Fruit fly (Drosophila melanogaster) whole organism, embryonic: Measurements from ENCODE around the gene CG31223.

Experiments used
- Awh ChIP-seq: fragments of 200-800 bp; sonication (Bioruptor generic); IDR thresholded peaks from 2 replicates; pipeline ENCODE4, ENCODE4 v1.3.6; 2022; ENCODE audit warnings: missing biosample characterization, missing genetic modification characterization
- BEAF-32 ChIP-seq: fragments of 200-800 bp; sonication (Bioruptor generic); optimal IDR thresholded peaks from 3 replicates; lab custom pipeline; 2017; ENCODE audit warnings: missing biosample characterization, missing genetic modification characterization, mild to moderate bottlenecking, moderate library complexity, missing genetic modification reagents
- CG10274 ChIP-seq: fragments of 200-800 bp; sonication (Bioruptor generic); optimal IDR thresholded peaks from 3 replicates; lab custom pipeline; 2017; ENCODE audit warnings: missing biosample characterization, mild to moderate bottlenecking, missing genetic modification characterization
- CG11085 ChIP-seq: fragments of 200-800 bp; sonication (Bioruptor generic); IDR thresholded peaks from 2 replicates; pipeline ENCODE4 v1.3.6; 2022; ENCODE audit warnings: missing biosample characterization, missing genetic modification characterization
- CG11696 ChIP-seq: fragments of 200-800 bp; sonication (Bioruptor generic); IDR thresholded peaks from 2 replicates; pipeline ENCODE4 v1.3.6; 2022; ENCODE audit warnings: missing biosample characterization, missing genetic modification characterization
- CG12071 ChIP-seq: fragments of 200-800 bp; sonication (Bioruptor generic); optimal IDR thresholded peaks from 3 replicates; lab custom pipeline; 2018; ENCODE audit warnings: missing biosample characterization, mild to moderate bottlenecking, missing genetic modification characterization
- CG12659 ChIP-seq: fragments of 200-800 bp; sonication (Bioruptor generic); optimal IDR thresholded peaks from 3 replicates; lab custom pipeline; 2017; ENCODE audit warnings: mild to moderate bottlenecking, missing biosample characterization, missing genetic modification reagents, missing genetic modification characterization
- CG14014 ChIP-seq: fragments of 200-800 bp; sonication (Bioruptor generic); IDR thresholded peaks from 2 replicates; pipeline ENCODE4 v1.3.6; 2022; ENCODE audit warnings: missing biosample characterization, missing genetic modification characterization
- CG15514 ChIP-seq: fragments of 200-800 bp; sonication (Bioruptor generic); optimal IDR thresholded peaks from 3 replicates; lab custom pipeline; 2017; ENCODE audit warnings: missing biosample characterization, missing genetic modification characterization, mild to moderate bottlenecking, moderate library complexity, missing genetic modification reagents
- CG15601 ChIP-seq: fragments of 200-800 bp; sonication (Bioruptor generic); optimal IDR thresholded peaks from 3 replicates; lab custom pipeline; 2019; ENCODE audit warnings: missing biosample characterization, mild to moderate bottlenecking, missing genetic modification characterization, moderate library complexity
- CG1832 ChIP-seq: fragments of 200-800 bp; sonication (Bioruptor generic); optimal IDR thresholded peaks from 2 replicates; lab custom pipeline; 2017; ENCODE audit warnings: missing biosample characterization, mild to moderate bottlenecking, missing genetic modification characterization, inconsistent platforms
- CG2116 ChIP-seq: fragments of 200-800 bp; sonication (Bioruptor generic); optimal IDR thresholded peaks from 3 replicates; lab custom pipeline; 2018; ENCODE audit warnings: missing biosample characterization, mild to moderate bottlenecking, missing genetic modification characterization
- CG2199 ChIP-seq: fragments of 200-800 bp; sonication (Bioruptor generic); IDR thresholded peaks from 3 replicates; pipeline ENCODE4 v1.3.6; 2022; ENCODE audit warnings: missing biosample characterization, missing genetic modification characterization
- CG31365 ChIP-seq: fragments of 200-800 bp; sonication (Bioruptor generic); optimal IDR thresholded peaks from 2 replicates; lab custom pipeline; 2018; ENCODE audit warnings: missing biosample characterization, mild to moderate bottlenecking, missing genetic modification characterization
- CG4730 ChIP-seq: fragments of 200-800 bp; sonication (Bioruptor generic); IDR thresholded peaks from 2 replicates; pipeline ENCODE4 v1.3.6; 2022; ENCODE audit warnings: missing biosample characterization, missing genetic modification characterization
- CG4820 ChIP-seq: fragments of 200-800 bp; sonication (Bioruptor generic); optimal IDR thresholded peaks from 3 replicates; lab custom pipeline; 2016; ENCODE audit warnings: missing biosample characterization, missing genetic modification characterization
- CG5180 ChIP-seq: fragments of 200-800 bp; sonication (Bioruptor generic); optimal IDR thresholded peaks from 3 replicates; lab custom pipeline; 2017; ENCODE audit warnings: missing biosample characterization, missing genetic modification characterization, mild to moderate bottlenecking, moderate library complexity, missing genetic modification reagents
- CG6175 ChIP-seq: fragments of 200-800 bp; sonication (Bioruptor generic); IDR thresholded peaks from 3 replicates; pipeline ENCODE4 v1.3.6; 2022; ENCODE audit warnings: missing biosample characterization, missing genetic modification characterization
- CG6813 ChIP-seq: fragments of 200-800 bp; sonication (Bioruptor generic); optimal IDR thresholded peaks from 2 replicates; lab custom pipeline; 2017; ENCODE audit warnings: missing biosample characterization, missing genetic modification characterization, mild to moderate bottlenecking, moderate library complexity, missing genetic modification reagents
- CG8924 ChIP-seq: fragments of 200-800 bp; optimal IDR thresholded peaks from 3 replicates; lab custom pipeline; 2019; ENCODE audit warnings: missing biosample characterization, mild to moderate bottlenecking, missing genetic modification characterization, moderate library complexity
- CG8944 ChIP-seq: fragments of 200-800 bp; sonication (Bioruptor generic); optimal IDR thresholded peaks from 3 replicates; lab custom pipeline; 2016; ENCODE audit warnings: missing biosample characterization, missing genetic modification characterization
- CG9215 ChIP-seq: fragments of 200-800 bp; sonication (Bioruptor generic); IDR thresholded peaks from 2 replicates; pipeline ENCODE4 v1.3.6; 2022; ENCODE audit warnings: missing biosample characterization, missing genetic modification characterization
- Dip2 ChIP-seq: fragments of 200-800 bp; sonication (Bioruptor generic); IDR thresholded peaks from 2 replicates; pipeline ENCODE4 v1.3.6; 2022; ENCODE audit warnings: missing biosample characterization, missing genetic modification characterization
- Elba2 ChIP-seq: fragments of 200-800 bp; sonication (Bioruptor generic); optimal IDR thresholded peaks from 3 replicates; lab custom pipeline; 2016; ENCODE audit warnings: missing biosample characterization, missing genetic modification characterization
- Gsc ChIP-seq: fragments of 200-800 bp; sonication (Bioruptor generic); IDR thresholded peaks from 2 replicates; pipeline ENCODE4 v1.3.6; 2022; ENCODE audit warnings: missing biosample characterization, missing genetic modification characterization
- Hr39 ChIP-seq: fragments of >200 bp; optimal IDR thresholded peaks from 2 replicates; lab custom pipeline; 2017
- MESR4 ChIP-seq: fragments of 200-800 bp; sonication (Bioruptor generic); optimal IDR thresholded peaks from 2 replicates; lab custom pipeline; 2018; ENCODE audit warnings: missing biosample characterization, mild to moderate bottlenecking, missing genetic modification characterization, moderate library complexity
- Mrtf ChIP-seq: fragments of 200-800 bp; sonication (Bioruptor generic); IDR thresholded peaks from 3 replicates; pipeline ENCODE4 v1.3.6; 2022; ENCODE audit warnings: missing biosample characterization, missing genetic modification characterization
- Ptx1 ChIP-seq: fragments of 200-800 bp; sonication (Bioruptor generic); IDR thresholded peaks from 2 replicates; pipeline ENCODE4 v1.3.6; 2022; ENCODE audit warnings: missing biosample characterization, missing genetic modification characterization
- Ravus ChIP-seq: fragments of 200-800 bp; sonication (Bioruptor generic); IDR thresholded peaks from 2 replicates; pipeline ENCODE4 v1.3.6; 2022; ENCODE audit warnings: missing biosample characterization, missing genetic modification characterization
- Spps ChIP-seq: fragments of 200-800 bp; sonication (Bioruptor generic); optimal IDR thresholded peaks from 2 replicates; lab custom pipeline; 2018; ENCODE audit warnings: missing biosample characterization, mild to moderate bottlenecking, missing genetic modification characterization
- Stat92E ChIP-seq, 3 experiments: fragments of >200 bp in 2 of 3; fragments of 200-800 bp in 1 of 3; sonication (Bioruptor generic) in 1 of 3; optimal IDR thresholded peaks; 2 replicates each; lab custom pipeline; 2017 to 2019; ENCODE audit warnings: missing biosample characterization in 3 of 3, missing genetic modification characterization in 3 of 3, mild to moderate bottlenecking in 1 of 3, moderate library complexity in 1 of 3
- ab ChIP-seq: fragments of 200-800 bp; sonication (Bioruptor generic); optimal IDR thresholded peaks from 2 replicates; lab custom pipeline; 2016; ENCODE audit warnings: missing biosample characterization, missing genetic modification characterization
- ato ChIP-seq: fragments of 200-800 bp; sonication (Bioruptor generic); IDR thresholded peaks from 2 replicates; pipeline ENCODE4 v1.3.6; 2022; ENCODE audit warnings: missing biosample characterization, missing genetic modification characterization; ENCODE audit not compliant: partially characterized antibody
- br ChIP-seq: fragments of >200 bp; optimal IDR thresholded peaks from 2 replicates; lab custom pipeline; 2017
- cwo ChIP-seq: fragments of 200-800 bp; sonication (Bioruptor generic); optimal IDR thresholded peaks from 3 replicates; lab custom pipeline; 2017; ENCODE audit warnings: missing biosample characterization, missing genetic modification characterization, mild to moderate bottlenecking, moderate library complexity, missing genetic modification reagents
- da ChIP-seq: fragments of 200-800 bp; sonication (Bioruptor generic); optimal IDR thresholded peaks from 2 replicates; lab custom pipeline; 2016; ENCODE audit warnings: missing biosample characterization, missing genetic modification characterization
- dan ChIP-seq: fragments of 200-800 bp; sonication (Bioruptor generic); IDR thresholded peaks from 2 replicates; pipeline ENCODE4 v1.3.6; 2022; ENCODE audit warnings: missing biosample characterization, missing genetic modification characterization
- disco-r ChIP-seq: fragments of 200-800 bp; sonication (Bioruptor generic); optimal IDR thresholded peaks from 2 replicates; lab custom pipeline; 2016; ENCODE audit warnings: missing biosample characterization, missing genetic modification characterization
- h ChIP-seq: fragments of >200 bp; optimal IDR thresholded peaks from 2 replicates; lab custom pipeline; 2017
- mirr ChIP-seq: fragments of 200-800 bp; sonication (Bioruptor generic); optimal IDR thresholded peaks from 3 replicates; lab custom pipeline; 2018; ENCODE audit warnings: missing biosample characterization, mild to moderate bottlenecking, missing genetic modification characterization
- mld ChIP-seq: fragments of 200-800 bp; sonication (Bioruptor generic); IDR thresholded peaks from 3 replicates; pipeline ENCODE4 v1.3.6; 2022; ENCODE audit warnings: missing biosample characterization, missing genetic modification characterization; ENCODE audit not compliant: partially characterized antibody
- onecut ChIP-seq: fragments of 200-800 bp; sonication (Bioruptor generic); IDR thresholded peaks from 2 replicates; pipeline ENCODE4 v1.3.6; 2022; ENCODE audit warnings: missing biosample characterization, missing genetic modification characterization
- psq ChIP-seq: fragments of 200-800 bp; sonication (Bioruptor generic); optimal IDR thresholded peaks from 2 replicates; lab custom pipeline; 2017; ENCODE audit warnings: missing biosample characterization, missing genetic modification characterization
- row ChIP-seq: fragments of 200-800 bp; sonication (Bioruptor generic); IDR thresholded peaks from 3 replicates; pipeline ENCODE4 v1.3.6; 2022; ENCODE audit warnings: missing biosample characterization, missing genetic modification characterization
- schlank ChIP-seq: fragments of 200-800 bp; sonication (Bioruptor generic); optimal IDR thresholded peaks from 2 replicates; lab custom pipeline; 2018; ENCODE audit warnings: missing biosample characterization, mild to moderate bottlenecking, missing genetic modification characterization
- sd ChIP-seq: fragments of 200-800 bp; sonication (Bioruptor generic); optimal IDR thresholded peaks from 3 replicates; lab custom pipeline; 2018; ENCODE audit warnings: missing biosample characterization, mild to moderate bottlenecking, missing genetic modification characterization, moderate library complexity
- sob ChIP-seq: fragments of 200-800 bp; sonication (Bioruptor generic); IDR thresholded peaks from 2 replicates; pipeline ENCODE4 v1.3.6; 2022; ENCODE audit warnings: missing biosample characterization, missing genetic modification characterization
- ssp ChIP-seq: fragments of 200-800 bp; sonication (Bioruptor generic); IDR thresholded peaks from 2 replicates; pipeline ENCODE4 v1.3.6; 2022; ENCODE audit warnings: missing biosample characterization, missing genetic modification characterization
- unpg ChIP-seq: fragments of 200-800 bp; sonication (Bioruptor generic); optimal IDR thresholded peaks from 3 replicates; lab custom pipeline; 2018; ENCODE audit warnings: missing biosample characterization, mild to moderate bottlenecking, missing genetic modification characterization, moderate library complexity
- wdn ChIP-seq: fragments of 200-800 bp; sonication (Bioruptor generic); IDR thresholded peaks from 2 replicates; pipeline ENCODE4 v1.3.6; 2022; ENCODE audit warnings: missing biosample characterization, missing genetic modification characterization

CG31223 gene

dm6 chr3R:20823704-20824454 is 7.0 kb upstream of the CG31223 start, which contains the start of gene CG17272 (continued):
- TF ChIP-seq CG2199 (no peak), CG15601 (tag; lab: Kevin White, UChicago) (peak; percentile 39), CG8924 (peak; percentile 13), CG6813 (no peak), sob (no peak), Gsc (GFP tag; lab: Robert Waterston, UW) (no peak), row (GFP tag; lab: Robert Waterston, UW) (peak; percentile 48; the same call in 1 of the 3 replicates), ato (GFP tag; lab: Robert Waterston, UW) (no peak), Awh (GFP tag; lab: Robert Waterston, UW) (no peak), CG4820 (GFP tag; lab: Kevin White, UChicago) (no peak), br (lab: Kevin White, UChicago) (no peak), schlank (tag; lab: Kevin White, UChicago) (no peak), CG8944 (no peak), CG12071 (no peak), cwo (no peak), CG2116 (GFP tag; lab: Kevin White, UChicago) (peak; percentile 32), ab (no peak), CG12659 (peak; percentile 14), unpg (GFP tag; lab: Kevin White, UChicago) (no peak), CG10274 (GFP tag; lab: Kevin White, UChicago) (no peak), sd (tag; lab: Kevin White, UChicago) (peak; percentile 80), CG14014 (GFP tag; lab: Robert Waterston, UW) (no peak), da (GFP tag; lab: Kevin White, UChicago) (no peak), onecut (no peak), CG6175 (GFP tag; lab: Robert Waterston, UW) (no peak), Ptx1 (GFP tag; lab: Robert Waterston, UW) (no peak), CG9215 (GFP tag; lab: Robert Waterston, UW) (no peak), Mrtf (GFP tag; lab: Robert Waterston, UW) (no peak), Dip2 (GFP tag; lab: Robert Waterston, UW) (no peak), psq (GFP tag; lab: Kevin White, UChicago) (no peak), Elba2 (GFP tag; lab: Kevin White, UChicago) (peak; percentile 43), ssp (GFP tag; lab: Robert Waterston, UW) (no peak), CG1832 (GFP tag; lab: Kevin White, UChicago) (no peak), wdn (no peak), CG31365 (tag; lab: Kevin White, UChicago) (no peak), CG15514 (GFP tag; lab: Kevin White, UChicago) (peak; percentile 50), disco-r (no peak), MESR4 (GFP tag; lab: Kevin White, UChicago) (peak; percentile 53), Stat92E (GFP tag; optimal IDR thresholded peaks at IDR 0.05; lab: Kevin White, UChicago) (no peak), mirr (GFP tag; lab: Kevin White, UChicago) (no peak), BEAF-32 (GFP tag; lab: Kevin White, UChicago) (peak; percentile 19), Spps (tag; lab: Kevin White, UChicago) (no peak), CG4730 (GFP tag; lab: Robert Waterston, UW) (no peak), Ravus (GFP tag; lab: Robert Waterston, UW) (no peak), CG11085 (GFP tag; lab: Robert Waterston, UW) (no peak), CG5180 (GFP tag; lab: Kevin White, UChicago) (no peak), dan (GFP tag; lab: Robert Waterston, UW) (no peak), Hr39 (no peak), mld (no peak), h (lab: Kevin White, UChicago) (no peak), CG11696 (GFP tag; lab: Robert Waterston, UW) (no peak)
